Fruit fly (Drosophila melanogaster) whole organism, embryonic: Measurements from ENCODE around the gene Cad89D.

Source experiments
- Bdp1 ChIP-seq: fragments of 200-800 bp; sonication (Bioruptor generic); optimal IDR thresholded peaks from 3 replicates; lab custom pipeline; 2016; ENCODE audit warnings: missing biosample characterization, missing genetic modification characterization
- Bgb ChIP-seq: fragments of 200-800 bp; sonication (Bioruptor generic); IDR thresholded peaks from 2 replicates; pipeline ENCODE4 v1.3.6; 2022; ENCODE audit warnings: missing biosample characterization, missing genetic modification characterization; ENCODE audit not compliant: partially characterized antibody
- BtbVII ChIP-seq: fragments of 200-800 bp; sonication (Bioruptor generic); optimal IDR thresholded peaks from 3 replicates; lab custom pipeline; 2017; ENCODE audit warnings: missing biosample characterization, mild to moderate bottlenecking, missing genetic modification characterization
- CG10979 ChIP-seq: fragments of 200-800 bp; sonication (Bioruptor generic); optimal IDR thresholded peaks from 2 replicates; lab custom pipeline; 2018; ENCODE audit warnings: missing biosample characterization, mild to moderate bottlenecking, missing genetic modification characterization, moderate library complexity
- CG11398 ChIP-seq: fragments of 200-800 bp; sonication (Bioruptor generic); optimal IDR thresholded peaks from 2 replicates; lab custom pipeline; 2016; ENCODE audit warnings: missing biosample characterization, missing genetic modification characterization
- CG12299 ChIP-seq: fragments of 200-800 bp; sonication (Bioruptor generic); optimal IDR thresholded peaks from 2 replicates; lab custom pipeline; 2018; ENCODE audit warnings: missing biosample characterization, mild to moderate bottlenecking, missing genetic modification characterization
- CG12659 ChIP-seq: fragments of 200-800 bp; sonication (Bioruptor generic); optimal IDR thresholded peaks from 3 replicates; lab custom pipeline; 2017; ENCODE audit warnings: mild to moderate bottlenecking, missing biosample characterization, missing genetic modification reagents, missing genetic modification characterization
- CG13424 ChIP-seq: fragments of 200-800 bp; sonication (Bioruptor generic); optimal IDR thresholded peaks from 2 replicates; lab custom pipeline; 2019; ENCODE audit warnings: missing biosample characterization, mild to moderate bottlenecking, missing genetic modification characterization, moderate library complexity
- CG17359 ChIP-seq: fragments of 200-800 bp; sonication (Bioruptor generic); optimal IDR thresholded peaks from 3 replicates; lab custom pipeline; 2018; ENCODE audit warnings: missing biosample characterization, mild to moderate bottlenecking, missing genetic modification characterization, moderate library complexity
- CG2199 ChIP-seq: fragments of 200-800 bp; sonication (Bioruptor generic); IDR thresholded peaks from 3 replicates; pipeline ENCODE4 v1.3.6; 2022; ENCODE audit warnings: missing biosample characterization, missing genetic modification characterization
- CG2712 ChIP-seq: fragments of 200-800 bp; optimal IDR thresholded peaks from 3 replicates; lab custom pipeline; 2019; ENCODE audit warnings: missing biosample characterization, mild to moderate bottlenecking, missing genetic modification characterization, moderate library complexity
- CG2889 ChIP-seq: fragments of 200-800 bp; sonication (Bioruptor generic); IDR thresholded peaks from 3 replicates; pipeline ENCODE4 v1.3.6; 2022; ENCODE audit warnings: missing biosample characterization, missing genetic modification characterization
- CG31388 ChIP-seq: fragments of 200-800 bp; sonication (Bioruptor generic); optimal IDR thresholded peaks from 2 replicates; lab custom pipeline; 2016; ENCODE audit warnings: missing biosample characterization, missing genetic modification characterization
- CG4617 ChIP-seq: fragments of 200-800 bp; sonication (Bioruptor generic); optimal IDR thresholded peaks from 3 replicates; lab custom pipeline; 2016; ENCODE audit warnings: missing biosample characterization, missing genetic modification characterization, borderline replicate concordance
- CG5953 ChIP-seq: fragments of 200-800 bp; sonication (Bioruptor generic); IDR thresholded peaks from 2 replicates; pipeline ENCODE4 v1.3.6; 2022; ENCODE audit warnings: missing biosample characterization, missing genetic modification characterization
- CG6765 ChIP-seq: fragments of 200-800 bp; sonication (Bioruptor generic); optimal IDR thresholded peaks from 3 replicates; lab custom pipeline; 2017; ENCODE audit warnings: missing biosample characterization, mild to moderate bottlenecking, missing genetic modification characterization
- CG7372 ChIP-seq: fragments of 200-800 bp; sonication (Bioruptor generic); IDR thresholded peaks from 2 replicates; pipeline ENCODE4 v1.3.6; 2022; ENCODE audit warnings: missing biosample characterization, missing genetic modification characterization
- CG8388 ChIP-seq: fragments of 200-800 bp; sonication (Bioruptor generic); optimal IDR thresholded peaks from 2 replicates; lab custom pipeline; 2019; ENCODE audit warnings: missing biosample characterization, mild to moderate bottlenecking, missing genetic modification characterization, moderate library complexity
- CG8478 ChIP-seq: fragments of >200 bp; optimal IDR thresholded peaks from 2 replicates; lab custom pipeline; 2018
- Camta ChIP-seq: fragments of 200-800 bp; sonication (Bioruptor generic); optimal IDR thresholded peaks from 2 replicates; lab custom pipeline; 2016; ENCODE audit warnings: missing biosample characterization, missing genetic modification characterization
- Gsc ChIP-seq: fragments of 200-800 bp; sonication (Bioruptor generic); IDR thresholded peaks from 2 replicates; pipeline ENCODE4 v1.3.6; 2022; ENCODE audit warnings: missing biosample characterization, missing genetic modification characterization
- HLHmδ ChIP-seq: fragments of 200-800 bp; sonication (Bioruptor generic); optimal IDR thresholded peaks from 2 replicates; lab custom pipeline; 2018; ENCODE audit warnings: missing biosample characterization, mild to moderate bottlenecking, missing genetic modification characterization, moderate library complexity
- Hey ChIP-seq: fragments of 200-800 bp; sonication (Bioruptor generic); optimal IDR thresholded peaks from 3 replicates; lab custom pipeline; 2018; ENCODE audit warnings: missing biosample characterization, mild to moderate bottlenecking, missing genetic modification characterization
- Lhr ChIP-seq: fragments of 200-800 bp; sonication (Bioruptor generic); optimal IDR thresholded peaks from 3 replicates; lab custom pipeline; 2017; ENCODE audit warnings: mild to moderate bottlenecking, missing biosample characterization, missing genetic modification reagents, missing genetic modification characterization
- Poxn ChIP-seq: fragments of 200-800 bp; sonication (Bioruptor generic); IDR thresholded peaks from 2 replicates; pipeline ENCODE4 v1.3.6; 2022; ENCODE audit warnings: missing biosample characterization, missing genetic modification characterization
- Taf1 ChIP-seq: fragments of 200-800 bp; sonication (Bioruptor generic); IDR thresholded peaks from 2 replicates; pipeline ENCODE4 v1.3.6; 2022; ENCODE audit warnings: missing biosample characterization, missing genetic modification characterization
- ato ChIP-seq: fragments of 200-800 bp; sonication (Bioruptor generic); IDR thresholded peaks from 2 replicates; pipeline ENCODE4 v1.3.6; 2022; ENCODE audit warnings: missing biosample characterization, missing genetic modification characterization; ENCODE audit not compliant: partially characterized antibody
- bowl ChIP-seq: fragments of 200-800 bp; sonication (Bioruptor generic); IDR thresholded peaks from 2 replicates; pipeline ENCODE4 v1.3.6; 2022; ENCODE audit warnings: missing biosample characterization, missing genetic modification characterization
- caup ChIP-seq: fragments of 200-800 bp; sonication (Bioruptor generic); optimal IDR thresholded peaks from 3 replicates; lab custom pipeline; 2017; ENCODE audit warnings: missing biosample characterization, mild to moderate bottlenecking, missing genetic modification characterization, moderate library complexity; ENCODE audit not compliant: severe bottlenecking
- corto ChIP-seq: fragments of 200-800 bp; sonication (Bioruptor generic); optimal IDR thresholded peaks from 2 replicates; lab custom pipeline; 2016; ENCODE audit warnings: missing biosample characterization, mild to moderate bottlenecking, missing genetic modification characterization, moderate library complexity
- croc ChIP-seq: fragments of 200-800 bp; sonication (Bioruptor generic); conservative IDR thresholded peaks from 3 replicates; pipeline ENCODE4 v1.3.6; 2022; ENCODE audit warnings: missing biosample characterization, missing genetic modification characterization
- cwo ChIP-seq: fragments of 200-800 bp; sonication (Bioruptor generic); optimal IDR thresholded peaks from 3 replicates; lab custom pipeline; 2017; ENCODE audit warnings: missing biosample characterization, missing genetic modification characterization, mild to moderate bottlenecking, moderate library complexity, missing genetic modification reagents
- danr ChIP-seq: fragments of 200-800 bp; sonication (Bioruptor generic); IDR thresholded peaks from 2 replicates; pipeline ENCODE4 v1.3.6; 2022; ENCODE audit warnings: missing biosample characterization, missing genetic modification characterization
- dmrt99B ChIP-seq: fragments of 200-800 bp; sonication (Bioruptor generic); optimal IDR thresholded peaks from 2 replicates; lab custom pipeline; 2018; ENCODE audit warnings: missing biosample characterization, mild to moderate bottlenecking, missing genetic modification characterization, moderate library complexity
- dysf ChIP-seq: fragments of 200-800 bp; sonication (Bioruptor generic); IDR thresholded peaks from 3 replicates; pipeline ENCODE4 v1.3.6; 2022; ENCODE audit warnings: missing biosample characterization, missing genetic modification characterization
- fd96Cb ChIP-seq: fragments of 200-800 bp; sonication (Bioruptor generic); optimal IDR thresholded peaks from 2 replicates; lab custom pipeline; 2018; ENCODE audit warnings: missing biosample characterization, mild to moderate bottlenecking, missing genetic modification characterization, moderate library complexity
- gce ChIP-seq: fragments of 200-800 bp; sonication (Bioruptor generic); IDR thresholded peaks from 3 replicates; pipeline ENCODE4 v1.3.6; 2022; ENCODE audit warnings: missing biosample characterization, missing genetic modification characterization
- klu ChIP-seq: fragments of 200-800 bp; sonication (Bioruptor generic); IDR thresholded peaks from 2 replicates; pipeline ENCODE4 v1.3.6; 2022; ENCODE audit warnings: missing biosample characterization, missing genetic modification characterization
- maf-S ChIP-seq: fragments of 200-800 bp; sonication (Bioruptor generic); optimal IDR thresholded peaks from 2 replicates; lab custom pipeline; 2016; ENCODE audit warnings: missing biosample characterization, missing genetic modification characterization
- mirr ChIP-seq: fragments of 200-800 bp; sonication (Bioruptor generic); optimal IDR thresholded peaks from 3 replicates; lab custom pipeline; 2018; ENCODE audit warnings: missing biosample characterization, mild to moderate bottlenecking, missing genetic modification characterization
- nerfin-1 ChIP-seq: fragments of 200-800 bp; sonication (Bioruptor generic); optimal IDR thresholded peaks from 3 replicates; lab custom pipeline; 2019; ENCODE audit warnings: missing biosample characterization, mild to moderate bottlenecking, missing genetic modification characterization, moderate library complexity
- nerfin-2 ChIP-seq: fragments of 200-800 bp; sonication (Bioruptor generic); IDR thresholded peaks from 2 replicates; pipeline ENCODE4 v1.3.6; 2022; ENCODE audit warnings: missing biosample characterization, missing genetic modification characterization; ENCODE audit not compliant: partially characterized antibody
- pnt ChIP-seq: fragments of 200-800 bp; sonication (Bioruptor generic); optimal IDR thresholded peaks from 3 replicates; lab custom pipeline; 2016; ENCODE audit warnings: missing biosample characterization, missing genetic modification characterization
- pum ChIP-seq: fragments of 200-800 bp; sonication (Bioruptor generic); optimal IDR thresholded peaks from 2 replicates; lab custom pipeline; 2016; ENCODE audit warnings: missing biosample characterization, missing genetic modification characterization
- scrt ChIP-seq: fragments of 200-800 bp; sonication (Bioruptor generic); optimal IDR thresholded peaks from 2 replicates; lab custom pipeline; 2018; ENCODE audit warnings: missing biosample characterization, mild to moderate bottlenecking, missing genetic modification characterization, moderate library complexity
- sna ChIP-seq: fragments of 200-800 bp; sonication (Bioruptor generic); IDR thresholded peaks from 2 replicates; pipeline ENCODE4 v1.3.6; 2022; ENCODE audit warnings: missing biosample characterization, missing genetic modification characterization; ENCODE audit not compliant: partially characterized antibody
- sqz ChIP-seq: fragments of 200-800 bp; sonication (Bioruptor generic); optimal IDR thresholded peaks from 3 replicates; lab custom pipeline; 2018; ENCODE audit warnings: missing biosample characterization, mild to moderate bottlenecking, missing genetic modification characterization
- ssp ChIP-seq: fragments of 200-800 bp; sonication (Bioruptor generic); IDR thresholded peaks from 2 replicates; pipeline ENCODE4 v1.3.6; 2022; ENCODE audit warnings: missing biosample characterization, missing genetic modification characterization
- stc ChIP-seq: fragments of 200-800 bp; sonication (Bioruptor generic); IDR thresholded peaks from 2 replicates; pipeline ENCODE4 v1.3.6; 2022; ENCODE audit warnings: missing biosample characterization, missing genetic modification characterization
- tin ChIP-seq: fragments of 200-800 bp; sonication (Bioruptor generic); optimal IDR thresholded peaks from 3 replicates; lab custom pipeline; 2016; ENCODE audit warnings: missing biosample characterization, missing genetic modification characterization

The Cad89D gene

dm6 chr3R:16497379-16497778 lies 2.2 kb upstream of the Cad89D start (continued):
- no peak for TF ChIP-seq sna (GFP tag; lab: Robert Waterston, UW)
- no peak for TF ChIP-seq nerfin-2 (GFP tag; lab: Robert Waterston, UW)
- TF ChIP-seq Bdp1 = peak; percentile 56
- peak; percentile 85 for TF ChIP-seq tin (GFP tag; lab: Kevin White, UChicago)
- peak; percentile 48; the same call in 1 of the 2 replicates for TF ChIP-seq bowl (GFP tag; lab: Robert Waterston, UW)
- peak; percentile 61 for TF ChIP-seq maf-S (GFP tag; lab: Kevin White, UChicago)
- peak; percentile 92 for TF ChIP-seq CG17359
- peak; percentile 82 for TF ChIP-seq CG12659 (GFP tag; lab: Kevin White, UChicago)
- TF ChIP-seq caup = peak; percentile 83
- TF ChIP-seq Poxn (GFP tag; lab: Robert Waterston, UW) = no peak
- peak; percentile 38 for TF ChIP-seq CG6765
- TF ChIP-seq gce = peak; percentile 76; the same call in 2 of the 3 replicates
- peak; percentile 77 for TF ChIP-seq CG13424 (tag; lab: Kevin White, UChicago)
- TF ChIP-seq mirr (GFP tag; lab: Kevin White, UChicago) = no peak
- TF ChIP-seq pnt (GFP tag; lab: Kevin White, UChicago) = peak; percentile 71
- TF ChIP-seq dmrt99B (tag; lab: Kevin White, UChicago) = peak; percentile 83
- TF ChIP-seq CG11398 = peak; percentile 12
- TF ChIP-seq ssp (GFP tag; lab: Robert Waterston, UW) = peak; percentile 81
- peak; percentile 65 for TF ChIP-seq BtbVII (GFP tag; lab: Kevin White, UChicago)
- no peak for TF ChIP-seq Hey (tag; lab: Kevin White, UChicago)
- peak; percentile 74 for TF ChIP-seq pum (GFP tag; lab: Kevin White, UChicago)
- peak; percentile 65 for TF ChIP-seq Camta (GFP tag; lab: Kevin White, UChicago)
- peak; percentile 92; the same call in 2 of the 3 replicates for TF ChIP-seq CG2199 (GFP tag; lab: Robert Waterston, UW)
- TF ChIP-seq Gsc = peak; percentile 68
- no peak for TF ChIP-seq CG8478 (lab: Kevin White, UChicago)
- TF ChIP-seq ato (GFP tag; lab: Robert Waterston, UW) = peak; percentile 41; the same call in 1 of the 2 replicates
- no peak for TF ChIP-seq CG31388 (GFP tag; lab: Kevin White, UChicago)
- peak; percentile 57 for TF ChIP-seq scrt (GFP tag; lab: Kevin White, UChicago)
- peak; percentile 82 for TF ChIP-seq CG10979 (tag; lab: Kevin White, UChicago)
- peak; percentile 56; the same call in 2 of the 3 replicates for TF ChIP-seq croc (GFP tag; lab: Robert Waterston, UW)
- TF ChIP-seq nerfin-1 = peak; percentile 63
- TF ChIP-seq CG8388 (GFP tag; lab: Kevin White, UChicago) = peak; percentile 74
- peak; percentile 91 for TF ChIP-seq CG2712 (tag; lab: Kevin White, UChicago)
- TF ChIP-seq CG5953 (GFP tag; lab: Robert Waterston, UW) = peak; percentile 90
- no peak for TF ChIP-seq HLHmδ (GFP tag; lab: Kevin White, UChicago)
- peak; percentile 26; the same call in 1 of the 2 replicates for TF ChIP-seq Bgb
- peak; percentile 91 for TF ChIP-seq dysf
- TF ChIP-seq CG12299 = peak; percentile 53
- TF ChIP-seq CG7372 (GFP tag; lab: Robert Waterston, UW) = peak; percentile 74
- peak; percentile 48; the same call in 1 of the 2 replicates for TF ChIP-seq klu (GFP tag; lab: Robert Waterston, UW)
- TF ChIP-seq CG2889 (GFP tag; lab: Robert Waterston, UW) = peak; percentile 71; the same call in 2 of the 3 replicates
- TF ChIP-seq corto (GFP tag; lab: Kevin White, UChicago) = no peak
- TF ChIP-seq cwo = peak; percentile 63
- peak; percentile 70 for TF ChIP-seq sqz
- peak; percentile 79 for TF ChIP-seq stc (GFP tag; lab: Robert Waterston, UW)
- TF ChIP-seq danr = peak; percentile 75
- TF ChIP-seq Taf1 = peak; percentile 72
- TF ChIP-seq CG4617 (GFP tag; lab: Kevin White, UChicago) = peak; percentile 54
- TF ChIP-seq Lhr (GFP tag; lab: Kevin White, UChicago) = peak; percentile 81
- peak; percentile 83 for TF ChIP-seq fd96Cb (tag; lab: Kevin White, UChicago)
